Worm (Caenorhabditis elegans) whole organism, dauer: ENCODE data around the gene srp-6.

ENCODE experiments used
- unc-62 ChIP-seq: sonication (generic microtip); optimal IDR thresholded peaks from 2 replicates; lab custom pipeline; 2017; ENCODE audit warnings: missing biosample characterization, missing genetic modification reagents, missing genetic modification characterization

The srp-6 gene

ce11 chrV:7408520-7408919 is 22.6 kb upstream of the srp-6 start, which contains the start of gene srt-6:
Gene srt-6, minus strand, starts transcription at chrV:7408814.
- no peak for TF ChIP-seq unc-62 (GFP tag; lab: Kevin White, UChicago)

ce11 chrV:7403501-7403900 is 17.6 kb upstream of the srp-6 start:
- TF ChIP-seq unc-62 (GFP tag; lab: Kevin White, UChicago) = no peak

ce11 chrV:7402355-7402754 is 16.5 kb upstream of the srp-6 start, which contains the start of gene srj-13:
Gene srj-13, plus strand, starts transcription at chrV:7402655.
- TF ChIP-seq unc-62 (GFP tag; lab: Kevin White, UChicago) = no peak

- no peak for TF ChIP-seq unc-62 (GFP tag; lab: Kevin White, UChicago)
Observed at ce11 chrV:7400588-7400987, 14.7 kb upstream of the srp-6 start, which contains the start of gene srx-60. Gene srx-60, plus strand, starts transcription at chrV:7400888.

- TF ChIP-seq unc-62 (GFP tag; lab: Kevin White, UChicago) = no peak
Observed at ce11 chrV:7400095-7400494, 14.2 kb upstream of the srp-6 start, which contains the start of gene cnc-9. Gene cnc-9, minus strand, starts transcription at chrV:7400195.

DNA sequence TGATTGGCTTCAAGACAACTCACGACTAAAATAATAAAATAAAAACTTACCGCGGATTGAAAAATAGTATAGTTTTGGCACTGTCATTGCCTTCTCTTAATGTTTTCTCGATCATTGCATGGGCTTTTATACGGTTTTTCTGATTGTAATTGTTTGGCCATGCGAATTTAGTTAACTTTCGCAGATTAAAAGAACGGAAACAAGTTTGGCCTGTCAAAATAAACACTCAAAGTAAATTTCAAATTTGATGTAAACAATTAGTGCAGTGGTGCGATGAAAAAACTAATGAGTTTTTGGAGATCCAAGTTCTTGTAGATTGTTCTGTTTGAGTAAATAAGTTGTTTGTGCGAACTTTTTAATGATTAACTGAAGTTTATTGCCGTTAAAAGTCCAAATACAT is 13.3 kb upstream of the srp-6 start, which contains the start of gene gst-41:
Gene gst-41, minus strand, starts transcription at position 101 of the 400 bp plus-strand sequence.
- no peak for TF ChIP-seq unc-62 (GFP tag; lab: Kevin White, UChicago)

DNA sequence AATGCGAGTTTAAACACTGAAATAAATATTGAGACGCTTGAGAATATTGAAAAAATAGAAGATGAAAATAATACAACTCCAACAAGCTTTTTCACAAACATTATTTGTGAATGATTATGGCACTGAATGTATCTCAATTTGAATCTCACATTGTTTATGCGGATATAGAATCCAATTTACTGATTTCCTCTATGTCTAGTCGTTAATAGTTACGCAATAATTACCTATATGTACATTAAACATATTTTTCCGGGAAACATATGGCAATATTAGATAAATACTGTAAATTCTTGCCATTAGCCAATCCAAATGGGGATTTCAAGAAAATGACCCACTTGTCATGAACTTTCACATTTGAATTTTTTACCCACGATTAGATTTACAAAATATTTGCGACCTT is 9.5 kb upstream of the srp-6 start, which contains the start of gene srx-9:
Gene srx-9, minus strand, starts transcription at position 101 of the 400 bp plus-strand sequence.
- TF ChIP-seq unc-62 (GFP tag; lab: Kevin White, UChicago) = no peak

DNA sequence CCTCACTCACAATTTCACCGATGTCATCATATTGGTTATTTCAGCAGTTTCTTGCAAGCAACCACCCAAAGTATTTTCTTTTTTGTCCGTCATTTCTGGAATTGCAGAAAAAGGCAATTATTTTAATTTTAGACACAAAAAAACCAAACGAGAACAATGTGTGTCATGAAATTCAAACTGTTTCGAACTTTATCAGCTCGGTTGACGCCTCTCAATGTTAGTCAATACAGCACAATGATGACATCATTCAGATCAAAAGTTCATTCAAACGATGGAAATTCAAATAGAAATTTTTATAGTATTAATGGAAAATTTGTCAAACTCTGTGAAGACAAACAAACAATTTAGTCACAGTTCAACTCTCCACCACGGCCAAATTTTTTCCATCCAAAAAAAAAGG is 6.0 kb upstream of the srp-6 start, which contains the start of gene fbxa-105:
Gene fbxa-105, minus strand, starts transcription at position 97 of the 400 bp plus-strand sequence.
- TF ChIP-seq unc-62 (GFP tag; lab: Kevin White, UChicago) = no peak

ce11 chrV:7389771-7390170 is 3.9 kb upstream of the srp-6 start, which contains the start of gene C02H6.1:
Gene C02H6.1, minus strand, starts transcription at chrV:7389871.
- no peak for TF ChIP-seq unc-62 (GFP tag; lab: Kevin White, UChicago)

DNA sequence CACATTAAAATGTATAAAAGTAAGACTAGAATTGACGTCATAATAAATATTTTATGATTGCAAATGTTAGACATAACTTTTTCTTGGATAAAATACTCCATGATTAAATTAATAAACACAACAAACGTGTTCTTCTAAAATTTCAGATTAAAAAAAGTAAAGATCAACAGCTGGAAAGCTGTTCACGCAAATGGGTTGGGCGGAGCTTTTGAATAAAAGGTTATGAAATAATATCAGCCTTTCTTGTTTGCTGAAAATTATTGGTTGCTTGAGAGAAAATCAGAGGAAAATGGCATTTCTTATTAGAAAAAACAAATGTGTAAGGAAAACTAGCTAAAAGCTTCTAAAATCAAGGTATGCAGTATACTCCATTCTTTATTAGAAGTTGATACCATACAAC is 1.9 kb upstream of the srp-6 start, which contains the start of gene C02H6.3:
Gene C02H6.3, minus strand, starts transcription at position 101 of the 400 bp plus-strand sequence.
- TF ChIP-seq unc-62 (GFP tag; lab: Kevin White, UChicago) = no peak

DNA sequence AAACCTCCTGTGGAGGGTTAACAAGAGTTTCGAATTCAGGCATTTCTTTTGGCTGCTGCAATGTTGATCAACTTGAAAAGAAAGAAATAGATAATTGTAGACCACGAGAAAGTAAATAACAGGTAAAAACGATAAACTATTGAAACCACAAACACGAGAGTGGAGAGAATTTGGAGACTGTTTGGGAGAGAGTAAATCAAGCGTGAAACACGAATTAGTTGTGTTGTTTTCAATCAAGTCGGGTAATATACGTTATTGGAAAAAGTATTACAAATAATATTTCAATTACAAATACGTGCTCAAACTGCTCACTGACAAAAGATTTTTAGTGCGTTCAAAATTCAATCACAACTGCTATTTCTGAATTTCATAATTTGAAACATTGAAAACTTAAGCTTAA is 4.9 kb downstream of the srp-6 start, which contains the start of gene C03G6.17:
Gene C03G6.17, minus strand, starts transcription at position 101 of the 400 bp plus-strand sequence.
- no peak for TF ChIP-seq unc-62 (GFP tag; lab: Kevin White, UChicago)

DNA sequence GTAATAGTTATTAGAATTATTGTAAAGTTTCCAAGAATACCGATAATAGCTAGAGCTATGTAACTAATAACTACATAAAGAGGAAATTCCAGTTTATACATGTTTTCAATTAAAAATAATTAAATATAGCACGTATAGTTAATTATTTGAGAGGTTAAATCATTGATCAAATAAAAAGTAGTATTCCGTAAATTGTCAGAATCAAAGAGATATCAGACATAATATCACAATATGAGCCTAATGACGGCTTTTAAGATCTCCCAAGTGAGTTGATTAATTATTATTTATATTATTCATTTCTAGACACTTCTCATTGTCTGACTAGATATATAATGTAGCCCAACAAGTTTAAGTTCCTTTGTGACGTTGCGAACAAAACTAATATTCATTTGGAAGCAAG is 6.5 kb downstream of the srp-6 start, which contains the start of gene srsx-24:
Gene srsx-24, minus strand, starts transcription at position 101 of the 400 bp plus-strand sequence.
- no peak for TF ChIP-seq unc-62 (GFP tag; lab: Kevin White, UChicago)

DNA sequence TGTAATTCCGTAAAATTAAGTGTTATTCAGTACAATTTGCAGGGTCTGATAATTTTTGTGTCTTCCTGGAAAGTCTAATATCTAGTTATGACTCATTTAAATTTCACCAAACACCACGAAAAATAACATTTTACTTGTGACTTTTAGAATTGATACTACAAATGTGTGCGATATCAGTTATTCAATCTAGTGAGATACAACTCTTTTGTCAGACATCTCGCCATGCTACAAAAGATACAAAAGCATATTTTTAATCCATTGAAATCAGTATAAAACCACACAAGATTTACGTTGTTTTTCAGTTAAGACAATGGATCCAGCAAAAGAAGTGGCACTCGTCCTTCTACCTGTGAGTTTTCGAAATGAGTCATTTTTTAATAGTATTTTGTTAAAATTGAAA is 11.8 kb downstream of the srp-6 start, which contains the start of gene srx-56:
Gene srx-56, plus strand, starts transcription at position 301 of the 400 bp plus-strand sequence.
- no peak for TF ChIP-seq unc-62 (GFP tag; lab: Kevin White, UChicago)

DNA sequence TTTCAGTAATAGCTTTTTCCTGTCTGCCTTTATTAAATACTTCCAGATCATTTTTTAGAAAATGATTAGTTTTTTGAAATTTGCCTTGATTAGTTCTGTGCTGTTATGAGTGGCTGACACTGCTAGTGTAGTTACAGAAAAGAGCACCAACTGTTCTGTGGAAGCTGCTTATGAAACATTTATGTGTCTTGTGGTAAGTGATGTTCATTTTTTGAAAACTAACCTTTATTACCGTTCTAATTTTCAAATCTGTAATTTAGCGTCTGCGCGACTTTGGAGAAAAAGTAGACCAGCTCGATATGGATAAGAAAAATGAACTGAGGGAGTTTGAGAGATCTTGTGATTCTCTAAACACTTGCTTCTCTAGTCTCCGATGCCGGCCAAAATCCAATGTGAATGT is 16.3 kb downstream of the srp-6 start, which contains the start of gene srj-14:
Gene srj-14, plus strand, starts transcription at position 131 of the 400 bp plus-strand sequence.
- no peak for TF ChIP-seq unc-62 (GFP tag; lab: Kevin White, UChicago)

DNA sequence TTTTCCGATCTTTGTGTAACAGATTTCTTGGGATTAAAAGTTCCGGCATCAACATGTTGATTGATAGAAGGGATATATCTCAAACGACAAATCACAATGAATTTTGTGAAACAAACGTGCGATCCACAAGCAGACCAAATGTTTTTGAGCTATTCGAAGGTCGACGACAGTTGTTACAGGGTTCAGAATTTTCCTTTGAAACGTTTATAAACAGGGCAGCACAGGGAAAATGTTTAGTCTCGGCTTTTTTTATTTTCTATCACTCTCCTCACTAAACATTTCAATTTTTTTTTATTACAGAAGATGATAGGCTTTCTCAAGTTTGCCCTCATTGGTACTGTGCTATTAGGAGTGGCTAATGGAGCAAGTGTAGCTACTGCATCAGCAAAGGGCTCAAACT is 21.0 kb downstream of the srp-6 start, which contains the start of gene exc-13:
Gene exc-13, plus strand, starts transcription at position 301 of the 400 bp plus-strand sequence.
- TF ChIP-seq unc-62 (GFP tag; lab: Kevin White, UChicago) = no peak

DNA sequence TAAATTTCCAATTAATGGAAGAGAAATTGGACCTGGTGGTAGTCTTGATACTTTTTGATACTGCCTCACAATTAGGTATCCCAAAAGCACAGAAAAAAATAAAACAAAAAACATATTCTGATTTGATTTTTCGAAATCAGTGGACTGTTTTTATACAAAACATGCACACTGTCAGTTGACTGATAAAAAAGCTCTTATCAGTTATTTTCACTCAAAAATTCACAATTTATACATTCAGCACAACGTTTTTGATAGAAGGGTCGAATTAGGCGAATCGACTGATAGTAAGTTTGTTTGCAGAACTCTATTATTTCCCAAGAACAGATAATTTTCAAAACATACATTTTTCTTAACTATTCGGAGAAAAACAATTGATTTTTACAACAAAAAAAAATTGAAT is 21.8 kb downstream of the srp-6 start, which contains the start of gene cyp-35A2:
Gene cyp-35A2, minus strand, starts transcription at position 124 of the 400 bp plus-strand sequence.
- TF ChIP-seq unc-62 (GFP tag; lab: Kevin White, UChicago) = no peak

- no peak for TF ChIP-seq unc-62 (GFP tag; lab: Kevin White, UChicago)
Observed at ce11 chrV:7361673-7362072, 24.2 kb downstream of the srp-6 start, which contains the start of gene cyp-35A1. Gene cyp-35A1, minus strand, starts transcription at chrV:7361773.
